Worm (Caenorhabditis elegans) whole organism, L1 larva: ENCODE data around the gene nhr-232.
A peak's percentile ranks its signal among the peaks of the same experiment; 100 is the strongest.

Experiments used
- C04F5.9 ChIP-seq: sonication (generic microtip); optimal IDR thresholded peaks from 2 replicates; lab custom pipeline; 2016; ENCODE audit warnings: missing genetic modification characterization, missing compliant biosample characterization
- C34B4.2 ChIP-seq: sonication (generic microtip); optimal IDR thresholded peaks from 2 replicates; lab custom pipeline; 2017; ENCODE audit warnings: mild to moderate bottlenecking, missing genetic modification characterization, missing compliant biosample characterization
- aly-2 ChIP-seq: fragments of 150-350 bp; optimal IDR thresholded peaks from 2 replicates; lab custom pipeline; 2014; ENCODE audit warnings: missing biosample characterization, missing genetic modification characterization
- ceh-63 ChIP-seq: fragments of 200-800 bp; sonication (Bioruptor generic); optimal IDR thresholded peaks from 2 replicates; lab custom pipeline; 2018; ENCODE audit warnings: mild to moderate bottlenecking, missing genetic modification characterization, missing compliant biosample characterization
- dsc-1 ChIP-seq: sonication (generic microtip); optimal IDR thresholded peaks from 2 replicates; lab custom pipeline; 2016; ENCODE audit warnings: mild to moderate bottlenecking, missing genetic modification characterization, missing compliant biosample characterization
- efl-1 ChIP-seq, 4 experiments: fragments of 150-350 bp; optimal IDR thresholded peaks in 3 of 4; peaks in 1 of 4; 1 replicate in 1 of 4; 2 replicates in 3 of 4; lab custom pipeline; 2014; ENCODE audit warnings: missing biosample characterization in 2 of 4, missing genetic modification characterization in 2 of 4, missing genetic modification reagents in 2 of 4
- efl-3 ChIP-seq: fragments of 200-800 bp; sonication (Bioruptor generic); optimal IDR thresholded peaks from 2 replicates; lab custom pipeline; 2018; ENCODE audit warnings: mild to moderate bottlenecking, missing genetic modification characterization, missing compliant biosample characterization
- egl-13 ChIP-seq: sonication (generic microtip); optimal IDR thresholded peaks from 2 replicates; lab custom pipeline; 2016; ENCODE audit warnings: missing genotype, missing genetic modification reagents, missing genetic modification characterization, missing compliant biosample characterization
- egl-27 ChIP-seq, 2 experiments: fragments of 150-350 bp in 1 of 2; sonication (generic microtip); optimal IDR thresholded peaks; 3 replicates each; lab custom pipeline; 2017 to 2018; ENCODE audit warnings: missing biosample characterization in 2 of 2, missing genetic modification characterization in 2 of 2, missing genetic modification reagents in 2 of 2
- elt-2 ChIP-seq: sonication (generic microtip); optimal IDR thresholded peaks from 2 replicates; lab custom pipeline; 2016; ENCODE audit warnings: missing genetic modification characterization, mild to moderate bottlenecking, inconsistent platforms, missing compliant biosample characterization, missing genetic modification reagents
- elt-3 ChIP-seq, 6 experiments: fragments of 150-350 bp in 1 of 6; sonication (generic microtip); optimal IDR thresholded peaks; 2 replicates each; lab custom pipeline; 2017 to 2018; ENCODE audit warnings: missing biosample characterization in 6 of 6, missing genetic modification characterization in 6 of 6, inconsistent platforms in 1 of 6
- ets-5 ChIP-seq: fragments of 200-800 bp; sonication (Bioruptor generic); IDR thresholded peaks from 2 replicates; pipeline ENCODE4 v1.3.6; 2022; ENCODE audit warnings: missing genetic modification characterization, missing compliant biosample characterization
- fkh-4 ChIP-seq: sonication (generic microtip); optimal IDR thresholded peaks from 2 replicates; lab custom pipeline; 2016; ENCODE audit warnings: missing compliant biosample characterization, missing genetic modification characterization, borderline replicate concordance
- fos-1 ChIP-seq: fragments of 150-350 bp; optimal IDR thresholded peaks from 2 replicates; lab custom pipeline; 2014; ENCODE audit warnings: missing biosample characterization, missing genetic modification characterization
- grh-1 ChIP-seq: fragments of 200-800 bp; sonication (Bioruptor generic); IDR thresholded peaks from 2 replicates; pipeline ENCODE4 v1.3.6; 2022; ENCODE audit warnings: missing genetic modification reagents, missing genetic modification characterization, missing compliant biosample characterization
- hlh-17 ChIP-seq: fragments of 200-800 bp; sonication (Bioruptor generic); optimal IDR thresholded peaks from 2 replicates; lab custom pipeline; 2018; ENCODE audit warnings: missing genetic modification characterization, mild to moderate bottlenecking, missing compliant biosample characterization, moderate library complexity, borderline replicate concordance
- jun-1 ChIP-seq: fragments of 150-350 bp; optimal IDR thresholded peaks from 2 replicates; lab custom pipeline; 2014; ENCODE audit warnings: missing biosample characterization, missing genetic modification reagents, missing genetic modification characterization
- lin-14 ChIP-seq: fragments of 200-800 bp; sonication (Bioruptor generic); optimal IDR thresholded peaks from 2 replicates; lab custom pipeline; 2018; ENCODE audit warnings: mild to moderate bottlenecking, missing genetic modification characterization, moderate library complexity, missing compliant biosample characterization
- lin-15B ChIP-seq: fragments of 150-350 bp; sonication (generic microtip); optimal IDR thresholded peaks from 3 replicates; lab custom pipeline; 2014; ENCODE audit warnings: missing biosample characterization, missing genetic modification characterization
- lin-39 ChIP-seq: fragments of 150-350 bp; optimal IDR thresholded peaks from 2 replicates; lab custom pipeline; 2014; ENCODE audit warnings: missing biosample characterization, missing genetic modification reagents, missing genetic modification characterization
- lsy-2 ChIP-seq, 2 experiments: fragments of 150-350 bp; optimal IDR thresholded peaks; 2 replicates each; lab custom pipeline; 2014; ENCODE audit warnings: missing biosample characterization in 2 of 2, missing genetic modification characterization in 2 of 2
- mab-9 ChIP-seq: fragments of 200-800 bp; sonication (Bioruptor generic); IDR thresholded peaks from 2 replicates; pipeline ENCODE4 v1.3.6; 2022; ENCODE audit warnings: missing genetic modification reagents, missing genetic modification characterization, missing compliant biosample characterization
- mef-2 ChIP-seq: fragments of 150-350 bp; optimal IDR thresholded peaks from 2 replicates; lab custom pipeline; 2014; ENCODE audit warnings: missing biosample characterization, missing genetic modification characterization
- mep-1 ChIP-seq: fragments of 150-350 bp; optimal IDR thresholded peaks from 2 replicates; lab custom pipeline; 2014; ENCODE audit warnings: missing biosample characterization, missing genetic modification characterization
- nhr-77 ChIP-seq: fragments of 150-350 bp; optimal IDR thresholded peaks from 2 replicates; lab custom pipeline; 2014; ENCODE audit warnings: missing biosample characterization, missing genetic modification characterization
- nhr-84 ChIP-seq: sonication (generic microtip); optimal IDR thresholded peaks from 2 replicates; lab custom pipeline; 2017; ENCODE audit warnings: missing biosample characterization, missing genetic modification characterization
- nhr-90 ChIP-seq: sonication (generic microtip); optimal IDR thresholded peaks from 2 replicates; lab custom pipeline; 2016; ENCODE audit warnings: mild to moderate bottlenecking, missing genetic modification characterization, missing compliant biosample characterization; ENCODE audit not compliant: poor library complexity
- pag-3 ChIP-seq: sonication (generic microtip); optimal IDR thresholded peaks from 2 replicates; lab custom pipeline; 2017; ENCODE audit warnings: missing genetic modification characterization, mild to moderate bottlenecking, missing compliant biosample characterization, antibody characterized with exemption, borderline replicate concordance; ENCODE audit not compliant: insufficient read depth
- pax-3 ChIP-seq: fragments of 200-800 bp; sonication (Bioruptor generic); optimal IDR thresholded peaks from 2 replicates; lab custom pipeline; 2018; ENCODE audit warnings: mild to moderate bottlenecking, missing genetic modification characterization, moderate library complexity, missing compliant biosample characterization
- pqm-1 ChIP-seq: sonication (generic microtip); optimal IDR thresholded peaks from 3 replicates; lab custom pipeline; 2017; ENCODE audit warnings: missing biosample characterization, missing genetic modification characterization
- rnt-1 ChIP-seq: sonication (generic microtip); optimal IDR thresholded peaks from 2 replicates; lab custom pipeline; 2016; ENCODE audit warnings: mild to moderate bottlenecking, missing genetic modification characterization, moderate library complexity, missing compliant biosample characterization
- sox-4 ChIP-seq: sonication (generic microtip); optimal IDR thresholded peaks from 2 replicates; lab custom pipeline; 2016; ENCODE audit warnings: missing genetic modification characterization, missing compliant biosample characterization
- sptf-1 ChIP-seq: fragments of 150-350 bp; optimal IDR thresholded peaks from 2 replicates; lab custom pipeline; 2014; ENCODE audit warnings: missing biosample characterization, missing genetic modification characterization
- tbx-2 ChIP-seq: sonication (generic microtip); optimal IDR thresholded peaks from 2 replicates; lab custom pipeline; 2016; ENCODE audit warnings: missing genetic modification characterization, missing compliant biosample characterization
- tlp-1 ChIP-seq: fragments of 150-350 bp; optimal IDR thresholded peaks from 2 replicates; lab custom pipeline; 2014; ENCODE audit warnings: missing biosample characterization, missing genetic modification characterization
- unc-30 ChIP-seq: sonication (generic microtip); optimal IDR thresholded peaks from 2 replicates; lab custom pipeline; 2017; ENCODE audit warnings: missing biosample characterization, missing genetic modification characterization
- unc-86 ChIP-seq: sonication (generic microtip); optimal IDR thresholded peaks from 2 replicates; lab custom pipeline; 2016; ENCODE audit warnings: missing genetic modification characterization, missing compliant biosample characterization
- unc-98 ChIP-seq: fragments of 200-800 bp; sonication (Bioruptor generic); IDR thresholded peaks from 2 replicates; pipeline ENCODE4 v1.3.6; 2022; ENCODE audit warnings: missing genetic modification characterization, missing compliant biosample characterization
- vab-15 ChIP-seq: sonication (generic microtip); optimal IDR thresholded peaks from 2 replicates; lab custom pipeline; 2017; ENCODE audit warnings: missing genotype, mild to moderate bottlenecking, missing genetic modification characterization, missing compliant biosample characterization
- xbp-1 ChIP-seq: sonication (generic microtip); optimal IDR thresholded peaks from 2 replicates; lab custom pipeline; 2016; ENCODE audit warnings: missing genetic modification characterization, missing compliant biosample characterization
- zag-1 ChIP-seq: fragments of 150-350 bp; optimal IDR thresholded peaks from 2 replicates; lab custom pipeline; 2014; ENCODE audit warnings: missing biosample characterization, missing genetic modification characterization
- ztf-11 ChIP-seq, 2 experiments: sonication (generic microtip); optimal IDR thresholded peaks; 2 replicates each; lab custom pipeline; 2016 to 2017; ENCODE audit warnings: missing genetic modification characterization in 2 of 2, missing biosample characterization in 1 of 2, missing compliant biosample characterization in 1 of 2
- ztf-4 ChIP-seq: fragments of 150-350 bp; optimal IDR thresholded peaks from 2 replicates; lab custom pipeline; 2014; ENCODE audit warnings: missing biosample characterization, missing genetic modification characterization

nhr-232 gene

ce11 chrV:10280112-10280511, 24.1 kb downstream of the nhr-232 start:
- TF ChIP-seq elt-3 (tag; optimal IDR thresholded peaks at IDR 0.05; lab: Kevin White, UChicago) (no peak), tlp-1 (tag; lab: Kevin White, UChicago) (peak; percentile 63), pag-3 (tag; lab: Kevin White, UChicago) (no peak), mep-1 (tag; lab: Kevin White, UChicago) (no peak), aly-2 (tag; lab: Kevin White, UChicago) (no peak), elt-2 (tag; lab: Kevin White, UChicago) (peak; percentile 86), fos-1 (no peak)

DNA sequence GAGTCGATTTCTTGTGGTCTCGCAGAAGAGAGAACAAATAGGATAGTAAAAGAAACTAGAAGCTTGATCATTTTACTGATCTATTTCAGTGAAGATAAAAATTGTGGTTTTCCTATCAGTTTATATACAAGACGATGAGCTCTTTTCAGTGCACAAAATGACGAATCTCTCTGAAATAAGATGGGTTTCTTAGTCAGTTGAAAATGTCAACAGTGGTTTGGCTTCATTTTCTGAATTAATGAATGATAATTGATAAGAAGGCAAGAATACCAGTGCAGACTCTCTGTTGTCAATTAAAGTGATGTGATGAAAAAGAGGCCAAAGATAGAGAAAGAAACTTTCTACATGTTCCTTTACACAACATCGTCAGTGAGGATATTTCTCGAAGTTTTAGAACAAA, 25.4 kb downstream of the nhr-232 start, which contains the start of gene lys-2:
lys-2 (minus strand) TSS at position 101 of the 400 bp plus-strand sequence.
- TF ChIP-seq pax-3 (tag; lab: Kevin White, UChicago), result peak; percentile 4
- no peak for TF ChIP-seq elt-3 (tag; optimal IDR thresholded peaks at IDR 0.05; lab: Kevin White, UChicago)
- TF ChIP-seq jun-1, result no peak
- no peak for TF ChIP-seq ceh-63 (GFP tag; lab: Kevin White, UChicago)
- no peak for TF ChIP-seq unc-86 (tag; lab: Kevin White, UChicago)
- TF ChIP-seq elt-2 (tag; lab: Kevin White, UChicago), result peak; percentile 75
- no peak for TF ChIP-seq egl-13 (tag; lab: Kevin White, UChicago)
- peak; percentile 50 for TF ChIP-seq pqm-1 (tag; lab: Kevin White, UChicago)
- TF ChIP-seq grh-1 (GFP tag; lab: Robert Waterston, UW), result no peak

- TF ChIP-seq lsy-2 (tag; optimal IDR thresholded peaks at IDR 0.05; lab: Kevin White, UChicago), result no peak
- TF ChIP-seq lin-14 (GFP tag; lab: Kevin White, UChicago), result no peak
- TF ChIP-seq hlh-17, result no peak
- no peak for TF ChIP-seq nhr-90 (tag; lab: Kevin White, UChicago)
- no peak for TF ChIP-seq mef-2 (tag; lab: Kevin White, UChicago)
- TF ChIP-seq mab-9 (GFP tag; lab: Robert Waterston, UW), result no peak
- no peak for TF ChIP-seq egl-27 (tag; optimal IDR thresholded peaks at IDR 0.05; lab: Kevin White, UChicago)
- TF ChIP-seq lin-39, result no peak
- no peak for TF ChIP-seq elt-2 (tag; lab: Kevin White, UChicago)
- no peak for TF ChIP-seq xbp-1 (tag; lab: Kevin White, UChicago)
- no peak for TF ChIP-seq nhr-77
- TF ChIP-seq tbx-2 (tag; lab: Kevin White, UChicago), result no peak
- TF ChIP-seq efl-3, result no peak
- TF ChIP-seq ztf-4 (tag; lab: Kevin White, UChicago), result no peak
- TF ChIP-seq unc-30 (tag; lab: Kevin White, UChicago), result no peak
- TF ChIP-seq rnt-1 (tag; lab: Kevin White, UChicago), result no peak
These were observed 27.5 kb downstream of the nhr-232 start, which contains the start of gene lys-3 for ce11 chrV:10283444-10283843. TSS of gene lys-3 (minus strand) at chrV:10283544.

ce11 chrV:10285853-10286252, 29.9 kb downstream of the nhr-232 start:
- TF ChIP-seq efl-1 (optimal IDR thresholded peaks at IDR 0.05; lab: Kevin White, UChicago) (no peak), efl-1 (GFP tag; optimal IDR thresholded peaks at IDR 0.05 in 1 of 2; lab: Kevin White, UChicago) (peak in 1 of 2 experiments; percentile 44), fkh-4 (tag; lab: Kevin White, UChicago) (peak; percentile 92), grh-1 (GFP tag; lab: Robert Waterston, UW) (no peak), dsc-1 (tag; lab: Kevin White, UChicago) (peak; percentile 97), ets-5 (no peak)

- TF ChIP-seq C04F5.9, result no peak
- TF ChIP-seq vab-15 (tag; lab: Kevin White, UChicago), result no peak
- no peak for TF ChIP-seq unc-98 (GFP tag; lab: Robert Waterston, UW)
- no peak for TF ChIP-seq nhr-84 (tag; lab: Kevin White, UChicago)
- TF ChIP-seq sox-4 (tag; lab: Kevin White, UChicago), result no peak
- TF ChIP-seq sptf-1, result no peak
- TF ChIP-seq lin-14 (GFP tag; lab: Kevin White, UChicago), result peak; percentile 34
- TF ChIP-seq pag-3 (tag; lab: Kevin White, UChicago), result no peak
- TF ChIP-seq grh-1 (GFP tag; lab: Robert Waterston, UW), result no peak
- TF ChIP-seq ztf-11 (tag; optimal IDR thresholded peaks at IDR 0.05; lab: Kevin White, UChicago), result no peak
- no peak for TF ChIP-seq unc-86 (tag; lab: Kevin White, UChicago)
- peak in 1 of 2 experiments; percentile 8 for TF ChIP-seq lsy-2 (tag; optimal IDR thresholded peaks at IDR 0.05; lab: Kevin White, UChicago)
- TF ChIP-seq lin-15B, result no peak
- no peak for TF ChIP-seq ets-5
- TF ChIP-seq C34B4.2 (tag; lab: Kevin White, UChicago), result no peak
- no peak for TF ChIP-seq zag-1
These were observed 31.3 kb downstream of the nhr-232 start, which contains the start of gene B0024.3 for ce11 chrV:10287260-10287659. TSS of gene B0024.3 (plus strand) at chrV:10287560.
